Worm (Caenorhabditis elegans) whole organism, late embryonic: ENCODE results near the gene cyp-14A3.

Experiments
- K02D7.2 ChIP-seq: sonication (generic microtip); optimal IDR thresholded peaks from 2 replicates; lab custom pipeline; 2017; ENCODE audit warnings: mild to moderate bottlenecking, missing genetic modification characterization, missing compliant biosample characterization
- K09A11.1 ChIP-seq: sonication (generic microtip); optimal IDR thresholded peaks from 2 replicates; lab custom pipeline; 2017; ENCODE audit warnings: antibody characterized with exemption, mild to moderate bottlenecking, missing genetic modification characterization, missing compliant biosample characterization; ENCODE audit not compliant: insufficient read depth
- ceh-34 ChIP-seq: sonication (generic microtip); optimal IDR thresholded peaks from 2 replicates; lab custom pipeline; 2016; ENCODE audit warnings: mild to moderate bottlenecking, missing genetic modification characterization, missing compliant biosample characterization
- fax-1 ChIP-seq: sonication (generic microtip); optimal IDR thresholded peaks from 2 replicates; lab custom pipeline; 2016; ENCODE audit warnings: missing genotype, missing genetic modification characterization, missing compliant biosample characterization
- lin-11 ChIP-seq: fragments of 200-800 bp; sonication (Bioruptor generic); optimal IDR thresholded peaks from 2 replicates; lab custom pipeline; 2018; ENCODE audit warnings: mild to moderate bottlenecking, missing genetic modification characterization, missing compliant biosample characterization
- nfya-1 ChIP-seq: sonication (generic microtip); optimal IDR thresholded peaks from 2 replicates; lab custom pipeline; 2017; ENCODE audit warnings: missing genetic modification characterization, mild to moderate bottlenecking, missing compliant biosample characterization, antibody characterized with exemption, moderate library complexity
- nhr-11 ChIP-seq: fragments of 150-350 bp; optimal IDR thresholded peaks from 2 replicates; lab custom pipeline; 2014; ENCODE audit warnings: missing biosample characterization, missing genetic modification characterization
- npax-4 ChIP-seq: sonication (generic microtip); optimal IDR thresholded peaks from 2 replicates; lab custom pipeline; 2016; ENCODE audit warnings: missing genetic modification characterization, missing compliant biosample characterization
- tbx-2 ChIP-seq: sonication (generic microtip); optimal IDR thresholded peaks from 2 replicates; lab custom pipeline; 2016; ENCODE audit warnings: missing genetic modification characterization, missing compliant biosample characterization
- unc-3 ChIP-seq, 2 experiments: fragments of 200-800 bp in 1 of 2; sonication (Bioruptor generic) in 1 of 2; sonication (generic microtip) in 1 of 2; conservative IDR thresholded peaks in 1 of 2; optimal IDR thresholded peaks in 1 of 2; 2 replicates each; pipeline versions ENCODE4 v1.3.6 to Lab custom; 2016 to 2022; ENCODE audit warnings: missing compliant biosample characterization in 2 of 2, missing genetic modification characterization in 2 of 2, missing genetic modification reagents in 1 of 2
- unc-86 ChIP-seq: sonication (generic microtip); optimal IDR thresholded peaks from 2 replicates; lab custom pipeline; 2016; ENCODE audit warnings: missing genetic modification characterization, missing compliant biosample characterization

ce11 chrX:13246668-13247358, 27.2 kb downstream of the cyp-14A3 start:
- TF ChIP-seq ceh-34 (tag; lab: Kevin White, UChicago): no peak
- no peak for TF ChIP-seq lin-11
- no peak for TF ChIP-seq fax-1 (tag; lab: Kevin White, UChicago)
- no peak for TF ChIP-seq tbx-2 (tag; lab: Kevin White, UChicago)
- no peak for TF ChIP-seq unc-86 (tag; lab: Kevin White, UChicago)
- no peak for TF ChIP-seq nfya-1 (tag; lab: Kevin White, UChicago)
- TF ChIP-seq nhr-11: no peak
- no peak for TF ChIP-seq npax-4 (tag; lab: Kevin White, UChicago)
- TF ChIP-seq K09A11.1 (tag; lab: Kevin White, UChicago): no peak
- TF ChIP-seq unc-3 (GFP tag; conservative IDR thresholded peaks at IDR 0.05; lab: Robert Waterston, UW): no peak
- TF ChIP-seq unc-3 (tag; optimal IDR thresholded peaks at IDR 0.05; lab: Kevin White, UChicago): no peak
- no peak for TF ChIP-seq K02D7.2 (tag; lab: Kevin White, UChicago)
